Worm (Caenorhabditis elegans) whole organism, L4 larva: ENCODE measurements around the gene ceh-30.

Experiments used
- F49E8.2 ChIP-seq: sonication (generic microtip); optimal IDR thresholded peaks from 2 replicates; lab custom pipeline; 2016; ENCODE audit warnings: missing compliant biosample characterization, mild to moderate bottlenecking, missing genetic modification characterization, borderline replicate concordance
- T20F7.1 ChIP-seq: fragments of 200-800 bp; sonication (Bioruptor generic); optimal IDR thresholded peaks from 2 replicates; lab custom pipeline; 2018; ENCODE audit warnings: mild to moderate bottlenecking, missing genetic modification characterization, missing compliant biosample characterization
- T26A8.4 ChIP-seq: fragments of 200-800 bp; sonication (Bioruptor generic); IDR thresholded peaks from 2 replicates; pipeline ENCODE4 v1.3.6; 2022; ENCODE audit warnings: missing genetic modification characterization, missing compliant biosample characterization
- aha-1 ChIP-seq: fragments of 150-350 bp; peaks from one replicate; lab custom pipeline; 2014; ENCODE audit warnings: missing biosample characterization, missing genetic modification characterization
- ceh-20 ChIP-seq: fragments of 200-800 bp; sonication (Bioruptor generic); IDR thresholded peaks from 2 replicates; pipeline ENCODE4 v1.3.6; 2022; ENCODE audit warnings: missing genetic modification reagents, missing genetic modification characterization, missing compliant biosample characterization
- ctbp-1 ChIP-seq: fragments of 200-800 bp; sonication (Bioruptor generic); IDR thresholded peaks from 2 replicates; pipeline ENCODE4 v1.3.6; 2022; ENCODE audit warnings: missing genetic modification reagents, missing genetic modification characterization, missing compliant biosample characterization
- daf-12 ChIP-seq: fragments of 150-350 bp; optimal IDR thresholded peaks from 2 replicates; lab custom pipeline; 2014; ENCODE audit warnings: missing biosample characterization, missing genetic modification reagents, missing genetic modification characterization
- daf-16 ChIP-seq, 3 experiments: sonication (generic microtip); optimal IDR thresholded peaks; 2 replicates each; lab custom pipeline; 2016 to 2017; ENCODE audit warnings: missing genetic modification characterization in 3 of 3, missing genetic modification reagents in 3 of 3, mild to moderate bottlenecking in 2 of 3, missing compliant biosample characterization in 2 of 3, missing biosample characterization in 1 of 3, moderate library complexity in 1 of 3
- daf-19 ChIP-seq: fragments of 200-800 bp; sonication (Bioruptor generic); conservative IDR thresholded peaks from 2 replicates; pipeline ENCODE4 v1.3.6; 2022; ENCODE audit warnings: missing genetic modification characterization, missing compliant biosample characterization
- dmd-8 ChIP-seq: fragments of 200-800 bp; sonication (Bioruptor generic); IDR thresholded peaks from 2 replicates; pipeline ENCODE4 v1.3.6; 2022; ENCODE audit warnings: missing genetic modification characterization, missing compliant biosample characterization
- dpl-1 ChIP-seq: fragments of 150-350 bp; optimal IDR thresholded peaks from 2 replicates; lab custom pipeline; 2014; ENCODE audit warnings: missing biosample characterization, missing genetic modification reagents, missing genetic modification characterization
- dve-1 ChIP-seq: sonication (generic microtip); optimal IDR thresholded peaks from 2 replicates; lab custom pipeline; 2017; ENCODE audit warnings: antibody characterized with exemption, mild to moderate bottlenecking, missing genetic modification characterization, missing compliant biosample characterization; ENCODE audit not compliant: insufficient read depth
- egl-27 ChIP-seq: sonication (generic microtip); optimal IDR thresholded peaks from 3 replicates; lab custom pipeline; 2017; ENCODE audit warnings: missing biosample characterization, missing genetic modification reagents, missing genetic modification characterization
- hif-1 ChIP-seq, 2 experiments: sonication (generic microtip); optimal IDR thresholded peaks; 2 replicates each; lab custom pipeline; 2016 to 2017; ENCODE audit warnings: missing compliant biosample characterization in 2 of 2, missing genetic modification characterization in 2 of 2, missing genetic modification reagents in 2 of 2, missing genotype in 2 of 2, mild to moderate bottlenecking in 1 of 2
- hlh-11 ChIP-seq: fragments of 200-800 bp; sonication (Bioruptor generic); optimal IDR thresholded peaks from 2 replicates; lab custom pipeline; 2018; ENCODE audit warnings: mild to moderate bottlenecking, missing genetic modification characterization, missing compliant biosample characterization
- hlh-30 ChIP-seq: sonication (generic microtip); optimal IDR thresholded peaks from 2 replicates; lab custom pipeline; 2017; ENCODE audit warnings: antibody characterized with exemption, mild to moderate bottlenecking, missing genetic modification characterization, missing compliant biosample characterization; ENCODE audit not compliant: insufficient read depth
- lim-7 ChIP-seq: fragments of 200-800 bp; sonication (Bioruptor generic); IDR thresholded peaks from 2 replicates; pipeline ENCODE4 v1.3.6; 2022; ENCODE audit warnings: missing genetic modification characterization, missing compliant biosample characterization
- lsy-2 ChIP-seq, 2 experiments: fragments of 150-350 bp in 1 of 2; sonication (generic microtip) in 1 of 2; optimal IDR thresholded peaks; 2 replicates each; lab custom pipeline; 2014 to 2017; ENCODE audit warnings: missing biosample characterization in 2 of 2, missing genetic modification characterization in 2 of 2
- madf-9 ChIP-seq: fragments of 200-800 bp; sonication (Bioruptor generic); conservative IDR thresholded peaks from 2 replicates; pipeline ENCODE4 v1.3.6; 2022; ENCODE audit warnings: missing genetic modification reagents, missing genetic modification characterization, missing compliant biosample characterization
- mdt-29 ChIP-seq: fragments of 200-800 bp; sonication (Bioruptor generic); IDR thresholded peaks from 2 replicates; pipeline ENCODE4 v1.3.6; 2022; ENCODE audit warnings: missing genetic modification reagents, missing genetic modification characterization, missing compliant biosample characterization
- mep-1 ChIP-seq: fragments of 150-350 bp; sonication (generic microtip); optimal IDR thresholded peaks from 3 replicates; lab custom pipeline; 2014; ENCODE audit warnings: missing biosample characterization, missing genetic modification characterization
- mes-2 ChIP-seq: sonication (generic microtip); optimal IDR thresholded peaks from 2 replicates; lab custom pipeline; 2016; ENCODE audit warnings: missing genotype, mild to moderate bottlenecking, missing genetic modification characterization, missing compliant biosample characterization; ENCODE audit not compliant: poor library complexity, severe bottlenecking
- mxl-2 ChIP-seq: fragments of 200-800 bp; sonication (Bioruptor generic); conservative IDR thresholded peaks from 2 replicates; pipeline ENCODE4 v1.3.6; 2022; ENCODE audit warnings: missing genetic modification reagents, missing genetic modification characterization, missing compliant biosample characterization
- nhr-10 ChIP-seq: fragments of 150-350 bp; optimal IDR thresholded peaks from 2 replicates; lab custom pipeline; 2014; ENCODE audit warnings: missing biosample characterization, missing genetic modification characterization
- nhr-102 ChIP-seq: sonication (generic microtip); optimal IDR thresholded peaks from 2 replicates; lab custom pipeline; 2016; ENCODE audit warnings: mild to moderate bottlenecking, missing genetic modification characterization, moderate library complexity, missing compliant biosample characterization
- nhr-25 ChIP-seq: sonication (generic microtip); optimal IDR thresholded peaks from 2 replicates; lab custom pipeline; 2017; ENCODE audit warnings: missing genetic modification characterization, mild to moderate bottlenecking, missing compliant biosample characterization, antibody characterized with exemption, moderate library complexity, borderline replicate concordance; ENCODE audit not compliant: insufficient read depth
- nhr-28 ChIP-seq: fragments of 150-350 bp; optimal IDR thresholded peaks from 2 replicates; lab custom pipeline; 2014; ENCODE audit warnings: missing biosample characterization, missing genetic modification characterization
- nhr-41 ChIP-seq: fragments of 200-800 bp; sonication (Bioruptor generic); IDR thresholded peaks from 2 replicates; pipeline ENCODE4 v1.3.6; 2022; ENCODE audit warnings: missing genetic modification reagents, missing genetic modification characterization, missing compliant biosample characterization
- nhr-6 ChIP-seq: fragments of 150-350 bp; optimal IDR thresholded peaks from 2 replicates; lab custom pipeline; 2014; ENCODE audit warnings: missing biosample characterization, missing genetic modification characterization
- nhr-77 ChIP-seq: fragments of 150-350 bp; optimal IDR thresholded peaks from 2 replicates; lab custom pipeline; 2014; ENCODE audit warnings: missing biosample characterization, missing genetic modification characterization
- pha-4 ChIP-seq, 2 experiments: fragments of 150-350 bp in 1 of 2; fragments of 200-800 bp in 1 of 2; sonication (Bioruptor generic) in 1 of 2; IDR thresholded peaks in 1 of 2; optimal IDR thresholded peaks in 1 of 2; 2 replicates each; pipeline versions ENCODE4 v1.3.6 to Lab custom; 2014 to 2022; ENCODE audit warnings: missing genetic modification characterization in 2 of 2, missing genetic modification reagents in 2 of 2, missing biosample characterization in 1 of 2, missing compliant biosample characterization in 1 of 2
- php-3 ChIP-seq: fragments of 200-800 bp; sonication (Bioruptor generic); IDR thresholded peaks from 2 replicates; pipeline ENCODE4 v1.3.6; 2022; ENCODE audit warnings: missing genetic modification reagents, missing genetic modification characterization, missing compliant biosample characterization
- pqm-1 ChIP-seq: sonication (generic microtip); optimal IDR thresholded peaks from 2 replicates; lab custom pipeline; 2017; ENCODE audit warnings: missing biosample characterization, missing genetic modification characterization
- rbr-2 ChIP-seq: sonication (generic microtip); optimal IDR thresholded peaks from 2 replicates; lab custom pipeline; 2016; ENCODE audit warnings: missing genotype, missing genetic modification characterization, missing compliant biosample characterization
- snpc-1.2 ChIP-seq: fragments of 200-800 bp; sonication (Bioruptor generic); IDR thresholded peaks from 2 replicates; pipeline ENCODE4 v1.3.6; 2022; ENCODE audit warnings: missing genetic modification reagents, missing genetic modification characterization, missing compliant biosample characterization
- spr-3 ChIP-seq: fragments of 200-800 bp; sonication (Bioruptor generic); optimal IDR thresholded peaks from 2 replicates; lab custom pipeline; 2018; ENCODE audit warnings: mild to moderate bottlenecking, missing genetic modification characterization, missing compliant biosample characterization
- tag-97 ChIP-seq: fragments of 200-800 bp; sonication (Bioruptor generic); IDR thresholded peaks from 2 replicates; pipeline ENCODE4 v1.3.6; 2022; ENCODE audit warnings: missing genetic modification characterization, missing compliant biosample characterization
- tra-1 ChIP-seq: fragments of 200-800 bp; sonication (Bioruptor generic); IDR thresholded peaks from 2 replicates; pipeline ENCODE4 v1.3.6; 2022; ENCODE audit warnings: missing genetic modification reagents, missing genetic modification characterization, missing compliant biosample characterization
- unc-130 ChIP-seq: sonication (generic microtip); optimal IDR thresholded peaks from 2 replicates; lab custom pipeline; 2016; ENCODE audit warnings: missing genetic modification reagents, missing genetic modification characterization, missing compliant biosample characterization
- unc-62 ChIP-seq, 3 experiments: fragments of 150-350 bp in 1 of 3; sonication (generic microtip); optimal IDR thresholded peaks in 2 of 3; peaks in 1 of 3; 1 replicate in 1 of 3; 2 replicates in 2 of 3; lab custom pipeline; 2014 to 2017; ENCODE audit warnings: missing biosample characterization in 3 of 3, missing genetic modification characterization in 3 of 3, missing genetic modification reagents in 3 of 3, missing genotype in 1 of 3
- vab-7 ChIP-seq: fragments of 200-800 bp; sonication (Bioruptor generic); IDR thresholded peaks from 2 replicates; pipeline ENCODE4 v1.3.6; 2022; ENCODE audit warnings: missing genetic modification reagents, missing genetic modification characterization, missing compliant biosample characterization
- zfp-2 ChIP-seq: sonication (generic microtip); optimal IDR thresholded peaks from 2 replicates; lab custom pipeline; 2016; ENCODE audit warnings: mild to moderate bottlenecking, missing genetic modification characterization, missing compliant biosample characterization
- ztf-11 ChIP-seq: fragments of 150-350 bp; optimal IDR thresholded peaks from 2 replicates; lab custom pipeline; 2014; ENCODE audit warnings: missing biosample characterization, missing genetic modification characterization

Gene ceh-30

DNA sequence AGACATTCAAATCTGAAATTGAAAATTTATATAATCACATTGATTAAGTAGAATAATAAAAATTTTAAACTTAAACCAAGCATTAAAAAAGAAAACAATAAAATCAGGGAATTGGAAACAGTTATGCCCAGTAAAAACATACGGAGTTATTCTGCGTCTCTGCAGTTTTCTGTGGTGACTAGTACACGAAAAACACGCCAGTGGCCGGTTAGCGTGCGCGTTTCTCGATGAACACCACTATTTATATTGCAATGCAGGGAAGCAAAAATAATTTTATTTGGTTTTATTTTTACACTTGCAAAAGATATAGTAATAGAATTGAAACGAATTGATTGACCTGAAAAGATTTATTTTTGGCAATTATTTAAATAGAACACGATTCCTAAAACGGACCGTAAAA is 36.5 kb downstream of the ceh-30 start, which contains the start of gene sec-3 (continued):
- TF ChIP-seq T26A8.4 (GFP tag; lab: Robert Waterston, UW) (peak; percentile 85), hlh-30 (tag; lab: Kevin White, UChicago) (peak; percentile 88), daf-12 (tag; lab: Kevin White, UChicago) (no peak), lsy-2 (tag; optimal IDR thresholded peaks at IDR 0.05; lab: Kevin White, UChicago) (peak in 1 of 2 experiments; percentile 92), madf-9 (GFP tag; lab: Robert Waterston, UW) (no peak), dmd-8 (GFP tag; lab: Robert Waterston, UW) (no peak), nhr-102 (tag; lab: Kevin White, UChicago) (peak; percentile 93), egl-27 (tag; lab: Kevin White, UChicago) (no peak), snpc-1.2 (GFP tag; lab: Robert Waterston, UW) (no peak), hif-1 (tag; optimal IDR thresholded peaks at IDR 0.05; lab: Kevin White, UChicago) (peak in 1 of 2 experiments; percentile 84), nhr-41 (no peak), lim-7 (GFP tag; lab: Robert Waterston, UW) (no peak), ztf-11 (tag; lab: Kevin White, UChicago) (no peak)

DNA sequence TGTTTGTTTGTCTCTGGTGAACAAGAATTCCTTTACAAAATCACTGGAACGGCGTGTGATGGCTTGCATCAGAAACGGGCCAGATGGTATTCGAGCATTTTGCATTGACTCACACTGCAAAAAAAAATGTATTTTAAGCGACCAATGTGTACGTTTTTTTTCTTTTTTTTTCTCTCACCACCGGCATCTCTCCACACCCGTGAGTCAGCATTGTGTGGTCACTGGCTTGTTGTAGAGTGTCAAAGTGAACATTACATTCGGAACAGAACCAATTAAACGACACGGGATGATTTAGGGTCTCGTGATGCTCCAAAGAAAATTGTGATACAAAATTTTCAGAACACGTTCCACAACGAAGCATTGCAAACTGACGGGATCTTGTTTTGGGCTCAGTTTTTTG is 38.2 kb downstream of the ceh-30 start:
- TF ChIP-seq hlh-11 = peak; percentile 37
- TF ChIP-seq F49E8.2 = no peak
- TF ChIP-seq nhr-6 (tag; lab: Kevin White, UChicago) = peak; percentile 67
- TF ChIP-seq nhr-25 = no peak
- TF ChIP-seq lsy-2 (tag; optimal IDR thresholded peaks at IDR 0.05; lab: Kevin White, UChicago) = peak in 1 of 2 experiments; percentile 20
- peak; percentile 72 for TF ChIP-seq hlh-30 (tag; lab: Kevin White, UChicago)
- no peak for TF ChIP-seq tag-97 (GFP tag; lab: Robert Waterston, UW)
- TF ChIP-seq dpl-1 = no peak
- TF ChIP-seq mdt-29 = no peak
- TF ChIP-seq pha-4 (GFP tag; IDR thresholded peaks at IDR 0.05; lab: Robert Waterston, UW) = no peak
- peak; percentile 83 for TF ChIP-seq pha-4 (tag; optimal IDR thresholded peaks at IDR 0.05; lab: Kevin White, UChicago)
- TF ChIP-seq egl-27 (tag; lab: Kevin White, UChicago) = no peak
- peak; percentile 7 for TF ChIP-seq nhr-28 (tag; lab: Kevin White, UChicago)
- no peak for TF ChIP-seq zfp-2 (tag; lab: Kevin White, UChicago)
- TF ChIP-seq tra-1 (GFP tag; lab: Robert Waterston, UW) = 0 out of 2 replicates have a peak, but pooled peaks have one; percentile 23
- TF ChIP-seq T26A8.4 (GFP tag; lab: Robert Waterston, UW) = 0 out of 2 replicates have a peak, but pooled peaks have one; percentile 17
- peak; percentile 3 for TF ChIP-seq mep-1 (tag; lab: Kevin White, UChicago)
- TF ChIP-seq ctbp-1 (GFP tag; lab: Robert Waterston, UW) = no peak
- TF ChIP-seq mes-2 (tag; lab: Kevin White, UChicago) = peak; percentile 63
- TF ChIP-seq dve-1 (tag; lab: Kevin White, UChicago) = peak; percentile 28
- TF ChIP-seq pqm-1 = no peak
- no peak for TF ChIP-seq lim-7 (GFP tag; lab: Robert Waterston, UW)
- no peak for TF ChIP-seq daf-19 (GFP tag; lab: Robert Waterston, UW)
- no peak for TF ChIP-seq unc-130 (GFP tag; lab: Kevin White, UChicago)
- peak in 1 of 2 experiments; percentile 18 for TF ChIP-seq unc-62 (GFP tag; optimal IDR thresholded peaks at IDR 0.05 in 1 of 2; lab: Kevin White, UChicago)
- TF ChIP-seq unc-62 (tag; optimal IDR thresholded peaks at IDR 0.05; lab: Kevin White, UChicago) = no peak
- no peak for TF ChIP-seq rbr-2 (tag; lab: Kevin White, UChicago)
- no peak for TF ChIP-seq vab-7 (GFP tag; lab: Robert Waterston, UW)

DNA sequence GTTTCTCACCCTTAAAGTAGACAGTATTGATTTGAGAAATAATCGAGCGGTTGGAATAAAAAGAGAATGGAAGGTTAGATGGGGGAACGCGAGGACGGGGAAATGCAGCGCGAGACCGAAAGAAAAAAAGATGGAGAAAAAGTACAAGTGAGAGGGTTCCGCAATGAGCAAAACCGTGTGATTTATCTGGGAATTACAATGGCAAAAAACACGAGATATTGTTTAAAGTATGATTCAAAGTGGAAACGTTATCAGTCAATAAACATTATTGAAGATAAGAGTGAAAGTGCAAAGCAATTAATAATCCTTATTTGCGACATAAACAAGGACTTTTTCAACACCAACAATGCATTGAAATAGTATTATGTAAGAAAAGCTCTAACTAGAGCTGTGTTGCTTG is 38.8 kb downstream of the ceh-30 start, which contains the start of gene ztf-13:
TSS of gene ztf-13 (minus strand) at position 11 of the 400 bp plus-strand sequence.
- TF ChIP-seq hlh-11 (peak; percentile 61), aha-1 (tag; lab: Kevin White, UChicago) (peak; percentile 67), nhr-10 (tag; lab: Kevin White, UChicago) (no peak), nhr-77 (tag; lab: Kevin White, UChicago) (peak; percentile 90), php-3 (GFP tag; lab: Robert Waterston, UW) (peak; percentile 89), ctbp-1 (GFP tag; lab: Robert Waterston, UW) (no peak), daf-16 (GFP tag; optimal IDR thresholded peaks at IDR 0.05; lab: Kevin White, UChicago) (no peak), daf-16 (tag; optimal IDR thresholded peaks at IDR 0.05; lab: Kevin White, UChicago) (peak; percentile 99), lsy-2 (tag; optimal IDR thresholded peaks at IDR 0.05; lab: Kevin White, UChicago) (peak in 1 of 2 experiments; percentile 12), mxl-2 (GFP tag; lab: Robert Waterston, UW) (no peak), pqm-1 (peak; percentile 39), mep-1 (tag; lab: Kevin White, UChicago) (peak; percentile 69), dve-1 (tag; lab: Kevin White, UChicago) (peak; percentile 86), daf-19 (GFP tag; lab: Robert Waterston, UW) (no peak), hlh-30 (tag; lab: Kevin White, UChicago) (peak; percentile 89), T20F7.1 (GFP tag; lab: Kevin White, UChicago) (peak; percentile 42), spr-3 (GFP tag; lab: Kevin White, UChicago) (no peak), ceh-20 (peak; percentile 47; the same call in 1 of the 2 replicates)
